Fruit fly (Drosophila melanogaster) whole organism, embryonic: ENCODE results near the gene CG11155.

Experiments used
- BEAF-32 ChIP-seq: fragments of 200-800 bp; sonication (Bioruptor generic); optimal IDR thresholded peaks from 3 replicates; lab custom pipeline; 2017; ENCODE audit warnings: missing biosample characterization, missing genetic modification characterization, mild to moderate bottlenecking, moderate library complexity, missing genetic modification reagents
- CG10462 ChIP-seq: fragments of 200-800 bp; sonication (Bioruptor generic); optimal IDR thresholded peaks from 2 replicates; lab custom pipeline; 2016; ENCODE audit warnings: missing biosample characterization, missing genetic modification characterization
- CG10543 ChIP-seq: fragments of 200-800 bp; sonication (Bioruptor generic); optimal IDR thresholded peaks from 3 replicates; lab custom pipeline; 2017; ENCODE audit warnings: missing biosample characterization, mild to moderate bottlenecking, missing genetic modification characterization, moderate library complexity
- CG10959 ChIP-seq: fragments of 200-800 bp; sonication (Bioruptor generic); IDR thresholded peaks from 2 replicates; pipeline ENCODE4 v1.3.6; 2022; ENCODE audit warnings: missing biosample characterization, missing genetic modification characterization
- CG11085 ChIP-seq: fragments of 200-800 bp; sonication (Bioruptor generic); IDR thresholded peaks from 2 replicates; pipeline ENCODE4 v1.3.6; 2022; ENCODE audit warnings: missing biosample characterization, missing genetic modification characterization
- CG11456 ChIP-seq: fragments of 200-800 bp; sonication (Bioruptor generic); IDR thresholded peaks from 3 replicates; pipeline ENCODE4 v1.3.6; 2022; ENCODE audit warnings: missing biosample characterization, missing genetic modification characterization
- CG13775 ChIP-seq: fragments of 200-800 bp; sonication (Bioruptor generic); optimal IDR thresholded peaks from 3 replicates; lab custom pipeline; 2017; ENCODE audit warnings: missing biosample characterization, mild to moderate bottlenecking, missing genetic modification characterization
- CG14710 ChIP-seq: fragments of 200-800 bp; sonication (Bioruptor generic); optimal IDR thresholded peaks from 3 replicates; lab custom pipeline; 2019; ENCODE audit warnings: missing biosample characterization, mild to moderate bottlenecking, missing genetic modification characterization, moderate library complexity
- CG14860 ChIP-seq: fragments of 200-800 bp; sonication (Bioruptor generic); IDR thresholded peaks from 3 replicates; pipeline ENCODE4 v1.3.6; 2022; ENCODE audit warnings: missing biosample characterization, missing genetic modification characterization; ENCODE audit not compliant: partially characterized antibody
- CG16813 ChIP-seq: fragments of 200-800 bp; sonication (Bioruptor generic); IDR thresholded peaks from 3 replicates; pipeline ENCODE4 v1.3.6; 2022; ENCODE audit warnings: missing biosample characterization, missing genetic modification characterization; ENCODE audit not compliant: partially characterized antibody
- CG16815 ChIP-seq: fragments of 200-800 bp; sonication (Bioruptor generic); optimal IDR thresholded peaks from 3 replicates; lab custom pipeline; 2017; ENCODE audit warnings: missing biosample characterization, mild to moderate bottlenecking, missing genetic modification characterization
- CG17328 ChIP-seq: fragments of 200-800 bp; sonication (Bioruptor generic); IDR thresholded peaks from 2 replicates; pipeline ENCODE4 v1.3.6; 2022; ENCODE audit warnings: missing biosample characterization, missing genetic modification characterization
- CG18619 ChIP-seq: fragments of 200-800 bp; sonication (Bioruptor generic); optimal IDR thresholded peaks from 3 replicates; lab custom pipeline; 2017; ENCODE audit warnings: missing biosample characterization, mild to moderate bottlenecking, missing genetic modification characterization
- CG2199 ChIP-seq: fragments of 200-800 bp; sonication (Bioruptor generic); IDR thresholded peaks from 3 replicates; pipeline ENCODE4 v1.3.6; 2022; ENCODE audit warnings: missing biosample characterization, missing genetic modification characterization
- CG2889 ChIP-seq: fragments of 200-800 bp; sonication (Bioruptor generic); IDR thresholded peaks from 3 replicates; pipeline ENCODE4 v1.3.6; 2022; ENCODE audit warnings: missing biosample characterization, missing genetic modification characterization
- CG30020 ChIP-seq: fragments of 200-800 bp; optimal IDR thresholded peaks from 2 replicates; lab custom pipeline; 2019; ENCODE audit warnings: missing biosample characterization, mild to moderate bottlenecking, missing genetic modification characterization, moderate library complexity
- CG32532 ChIP-seq: fragments of 200-800 bp; sonication (Bioruptor generic); IDR thresholded peaks from 2 replicates; pipeline ENCODE4 v1.3.6; 2022; ENCODE audit warnings: missing biosample characterization, missing genetic modification characterization
- CG7963 ChIP-seq: fragments of 200-800 bp; sonication (Bioruptor generic); IDR thresholded peaks from 3 replicates; pipeline ENCODE4 v1.3.6; 2022; ENCODE audit warnings: missing biosample characterization, missing genetic modification characterization; ENCODE audit not compliant: partially characterized antibody
- CG9876 ChIP-seq: fragments of 200-800 bp; sonication (Bioruptor generic); optimal IDR thresholded peaks from 2 replicates; lab custom pipeline; 2016; ENCODE audit warnings: missing biosample characterization, missing genetic modification characterization
- Dll ChIP-seq: fragments of 200-800 bp; sonication (Bioruptor generic); IDR thresholded peaks from 4 replicates; pipeline ENCODE4 v1.3.6; 2022; ENCODE audit warnings: missing biosample characterization, missing genetic modification characterization; ENCODE audit not compliant: partially characterized antibody
- Dref ChIP-seq: fragments of 200-800 bp; sonication (Bioruptor generic); IDR thresholded peaks from 2 replicates; pipeline ENCODE4 v1.3.6; 2022; ENCODE audit warnings: missing biosample characterization, missing genetic modification characterization
- Ets65A ChIP-seq: fragments of 200-800 bp; sonication (Bioruptor generic); peaks from one replicate; lab custom pipeline; 2016; ENCODE audit warnings: missing biosample characterization, missing genetic modification characterization
- H2.0 ChIP-seq: fragments of 200-800 bp; sonication (Bioruptor generic); IDR thresholded peaks from 2 replicates; pipeline ENCODE4 v1.3.6; 2022; ENCODE audit warnings: missing biosample characterization, missing genetic modification characterization
- HLH4C ChIP-seq: fragments of 200-800 bp; sonication (Bioruptor generic); IDR thresholded peaks from 3 replicates; pipeline ENCODE4 v1.3.6; 2022; ENCODE audit warnings: missing biosample characterization, missing genetic modification characterization; ENCODE audit not compliant: partially characterized antibody
- HmgD ChIP-seq: fragments of 200-800 bp; sonication (Bioruptor generic); optimal IDR thresholded peaks from 3 replicates; lab custom pipeline; 2016; ENCODE audit warnings: missing biosample characterization, missing genetic modification characterization
- Hmx ChIP-seq: fragments of 200-800 bp; sonication (Bioruptor generic); optimal IDR thresholded peaks from 2 replicates; lab custom pipeline; 2016; ENCODE audit warnings: missing biosample characterization, missing genetic modification characterization
- MBD-R2 ChIP-seq: fragments of 200-800 bp; sonication (Bioruptor generic); IDR thresholded peaks from 2 replicates; pipeline ENCODE4 v1.3.6; 2022; ENCODE audit warnings: missing biosample characterization, missing genetic modification characterization
- Nf-YC ChIP-seq: fragments of 200-800 bp; optimal IDR thresholded peaks from 3 replicates; lab custom pipeline; 2019; ENCODE audit warnings: missing biosample characterization, mild to moderate bottlenecking, missing genetic modification characterization, moderate library complexity
- Poxn ChIP-seq: fragments of 200-800 bp; sonication (Bioruptor generic); IDR thresholded peaks from 2 replicates; pipeline ENCODE4 v1.3.6; 2022; ENCODE audit warnings: missing biosample characterization, missing genetic modification characterization
- Rx ChIP-seq: fragments of 200-800 bp; sonication (Bioruptor generic); IDR thresholded peaks from 2 replicates; pipeline ENCODE4 v1.3.6; 2022; ENCODE audit warnings: missing biosample characterization, missing genetic modification characterization
- Scr ChIP-seq: fragments of 200-800 bp; sonication (Bioruptor generic); IDR thresholded peaks from 2 replicates; pipeline ENCODE4 v1.3.6; 2022; ENCODE audit warnings: missing biosample characterization, missing genetic modification characterization; ENCODE audit not compliant: partially characterized antibody
- Stat92E ChIP-seq, 3 experiments: fragments of >200 bp in 2 of 3; fragments of 200-800 bp in 1 of 3; sonication (Bioruptor generic) in 1 of 3; optimal IDR thresholded peaks; 2 replicates each; lab custom pipeline; 2017 to 2019; ENCODE audit warnings: missing biosample characterization in 3 of 3, missing genetic modification characterization in 3 of 3, mild to moderate bottlenecking in 1 of 3, moderate library complexity in 1 of 3
- ac ChIP-seq: fragments of 200-800 bp; sonication (Bioruptor generic); optimal IDR thresholded peaks from 3 replicates; lab custom pipeline; 2017; ENCODE audit warnings: missing biosample characterization, mild to moderate bottlenecking, missing genetic modification characterization
- ap ChIP-seq: fragments of 200-800 bp; sonication (Bioruptor generic); IDR thresholded peaks from 2 replicates; pipeline ENCODE4 v1.3.6; 2022; ENCODE audit warnings: missing biosample characterization, missing genetic modification characterization
- btn ChIP-seq: fragments of 200-800 bp; sonication (Bioruptor generic); optimal IDR thresholded peaks from 2 replicates; lab custom pipeline; 2016; ENCODE audit warnings: missing biosample characterization, missing genetic modification characterization
- chinmo ChIP-seq: fragments of 200-800 bp; sonication (Bioruptor generic); IDR thresholded peaks from 4 replicates; pipeline ENCODE4 v1.3.6; 2022; ENCODE audit warnings: missing biosample characterization, missing genetic modification characterization; ENCODE audit not compliant: partially characterized antibody
- crol ChIP-seq: fragments of 200-800 bp; sonication (Bioruptor generic); IDR thresholded peaks from 2 replicates; pipeline ENCODE4 v1.3.6; 2022; ENCODE audit warnings: missing biosample characterization, missing genetic modification characterization
- dmrt11E ChIP-seq: fragments of 200-800 bp; sonication (Bioruptor generic); optimal IDR thresholded peaks from 3 replicates; lab custom pipeline; 2018; ENCODE audit warnings: missing biosample characterization, mild to moderate bottlenecking, missing genetic modification characterization, moderate library complexity
- exex ChIP-seq: fragments of 200-800 bp; sonication (Bioruptor generic); optimal IDR thresholded peaks from 4 replicates; lab custom pipeline; 2018; ENCODE audit warnings: missing biosample characterization, mild to moderate bottlenecking, missing genetic modification characterization, moderate library complexity
- gem ChIP-seq: fragments of 200-800 bp; sonication (Bioruptor generic); optimal IDR thresholded peaks from 2 replicates; lab custom pipeline; 2019; ENCODE audit warnings: missing biosample characterization, mild to moderate bottlenecking, missing genetic modification characterization, moderate library complexity
- gfzf ChIP-seq: fragments of 200-800 bp; sonication (Bioruptor generic); optimal IDR thresholded peaks from 2 replicates; lab custom pipeline; 2016; ENCODE audit warnings: missing biosample characterization, mild to moderate bottlenecking, missing genetic modification characterization, moderate library complexity
- ham ChIP-seq: fragments of 200-800 bp; sonication (Bioruptor generic); IDR thresholded peaks from 2 replicates; pipeline ENCODE4 v1.3.6; 2022; ENCODE audit warnings: missing biosample characterization, missing genetic modification characterization
- her ChIP-seq: fragments of 200-800 bp; sonication (Bioruptor generic); optimal IDR thresholded peaks from 2 replicates; lab custom pipeline; 2016; ENCODE audit warnings: missing biosample characterization, missing genetic modification characterization
- kah ChIP-seq: fragments of 200-800 bp; sonication (Bioruptor generic); optimal IDR thresholded peaks from 2 replicates; lab custom pipeline; 2018; ENCODE audit warnings: missing biosample characterization, mild to moderate bottlenecking, missing genetic modification characterization
- nerfin-2 ChIP-seq: fragments of 200-800 bp; sonication (Bioruptor generic); IDR thresholded peaks from 2 replicates; pipeline ENCODE4 v1.3.6; 2022; ENCODE audit warnings: missing biosample characterization, missing genetic modification characterization; ENCODE audit not compliant: partially characterized antibody
- pfk ChIP-seq: fragments of 200-800 bp; sonication (Bioruptor generic); optimal IDR thresholded peaks from 2 replicates; lab custom pipeline; 2018; ENCODE audit warnings: missing biosample characterization, mild to moderate bottlenecking, missing genetic modification characterization, moderate library complexity
- ranshi ChIP-seq: fragments of 200-800 bp; sonication (Bioruptor generic); IDR thresholded peaks from 2 replicates; pipeline ENCODE4 v1.3.6; 2022; ENCODE audit warnings: missing biosample characterization, missing genetic modification characterization
- row ChIP-seq: fragments of 200-800 bp; sonication (Bioruptor generic); IDR thresholded peaks from 3 replicates; pipeline ENCODE4 v1.3.6; 2022; ENCODE audit warnings: missing biosample characterization, missing genetic modification characterization
- tap ChIP-seq: fragments of 200-800 bp; optimal IDR thresholded peaks from 3 replicates; lab custom pipeline; 2019; ENCODE audit warnings: missing biosample characterization, mild to moderate bottlenecking, missing genetic modification characterization, moderate library complexity
- tio ChIP-seq: fragments of 200-800 bp; sonication (Bioruptor generic); optimal IDR thresholded peaks from 2 replicates; lab custom pipeline; 2017; ENCODE audit warnings: missing biosample characterization, missing genetic modification characterization, inconsistent platforms
- vnd ChIP-seq: fragments of 200-800 bp; sonication (Bioruptor generic); IDR thresholded peaks from 3 replicates; pipeline ENCODE4 v1.3.6; 2022; ENCODE audit warnings: missing biosample characterization, missing genetic modification characterization; ENCODE audit not compliant: partially characterized antibody
- zf30C ChIP-seq: fragments of 200-800 bp; sonication (Bioruptor generic); optimal IDR thresholded peaks from 3 replicates; lab custom pipeline; 2018; ENCODE audit warnings: missing biosample characterization, mild to moderate bottlenecking, missing genetic modification characterization

CG11155 gene

dm6 chr4:1090304-1090703 lies 36.1 kb upstream of the CG11155 start:
- TF ChIP-seq HmgD (GFP tag; lab: Kevin White, UChicago) (no peak), CG10543 (GFP tag; lab: Kevin White, UChicago) (no peak), crol (GFP tag; lab: Robert Waterston, UW) (no peak), gfzf (no peak), chinmo (no peak), Dll (GFP tag; lab: Robert Waterston, UW) (0 out of 4 replicates have a peak, but pooled peaks have one; percentile 18), ham (GFP tag; lab: Robert Waterston, UW) (no peak), ac (peak; percentile 23), CG10959 (GFP tag; lab: Robert Waterston, UW) (no peak), CG13775 (GFP tag; lab: Kevin White, UChicago) (no peak), zf30C (GFP tag; lab: Kevin White, UChicago) (no peak), tap (tag; lab: Kevin White, UChicago) (no peak), ranshi (GFP tag; lab: Robert Waterston, UW) (no peak), ap (GFP tag; lab: Robert Waterston, UW) (no peak), exex (tag; lab: Kevin White, UChicago) (no peak), CG18619 (no peak), Scr (GFP tag; lab: Robert Waterston, UW) (peak; percentile 35; the same call in 1 of the 2 replicates), vnd (peak; percentile 43; the same call in 1 of the 3 replicates), CG16815 (GFP tag; lab: Kevin White, UChicago) (no peak), Stat92E (GFP tag; optimal IDR thresholded peaks at IDR 0.05; lab: Kevin White, UChicago) (no peak), H2.0 (no peak), her (GFP tag; lab: Kevin White, UChicago) (no peak), CG14710 (tag; lab: Kevin White, UChicago) (no peak), kah (GFP tag; lab: Kevin White, UChicago) (no peak), CG11456 (no peak), BEAF-32 (GFP tag; lab: Kevin White, UChicago) (no peak), Ets65A (GFP tag; lab: Kevin White, UChicago) (peak; percentile 21), HLH4C (GFP tag; lab: Robert Waterston, UW) (peak; percentile 67), CG30020 (tag; lab: Kevin White, UChicago) (no peak), CG16813 (GFP tag; lab: Robert Waterston, UW) (peak; percentile 73), CG14860 (GFP tag; lab: Robert Waterston, UW) (peak; percentile 63; the same call in 1 of the 3 replicates), CG10462 (GFP tag; lab: Kevin White, UChicago) (no peak), nerfin-2 (peak; percentile 26; the same call in 1 of the 2 replicates), row (GFP tag; lab: Robert Waterston, UW) (no peak; the same call in 2 of the 3 replicates), CG7963 (GFP tag; lab: Robert Waterston, UW) (peak; percentile 40; the same call in 1 of the 3 replicates), MBD-R2 (GFP tag; lab: Robert Waterston, UW) (no peak), CG17328 (no peak), CG32532 (GFP tag; lab: Robert Waterston, UW) (no peak), Hmx (GFP tag; lab: Kevin White, UChicago) (no peak), CG2199 (GFP tag; lab: Robert Waterston, UW) (peak; percentile 54; the same call in 1 of the 3 replicates)

dm6 chr4:1093446-1093845 lies 33.0 kb upstream of the CG11155 start:
- TF ChIP-seq CG11085 (GFP tag; lab: Robert Waterston, UW) (no peak), pfk (GFP tag; lab: Kevin White, UChicago) (no peak), Poxn (no peak), btn (GFP tag; lab: Kevin White, UChicago) (no peak), dmrt11E (tag; lab: Kevin White, UChicago) (peak; percentile 53), CG2889 (GFP tag; lab: Robert Waterston, UW) (no peak), Nf-YC (peak; percentile 8), zf30C (GFP tag; lab: Kevin White, UChicago) (peak; percentile 53), CG2199 (GFP tag; lab: Robert Waterston, UW) (peak; percentile 12; the same call in 1 of the 3 replicates), CG9876 (GFP tag; lab: Kevin White, UChicago) (no peak), gem (peak; percentile 52), Dref (GFP tag; lab: Robert Waterston, UW) (no peak), Rx (no peak), tio (GFP tag; lab: Kevin White, UChicago) (no peak)
